Worm (Caenorhabditis elegans) whole organism, L1 larva: ENCODE data around the gene C49C3.6.

ENCODE experiments used
- ceh-63 ChIP-seq: fragments of 200-800 bp; sonication (Bioruptor generic); optimal IDR thresholded peaks from 2 replicates; lab custom pipeline; 2018; ENCODE audit warnings: mild to moderate bottlenecking, missing genetic modification characterization, missing compliant biosample characterization
- ceh-82 ChIP-seq, 3 experiments: fragments of 150-350 bp in 1 of 3; sonication (generic microtip) in 2 of 3; optimal IDR thresholded peaks; 2 replicates each; lab custom pipeline; 2014 to 2017; ENCODE audit warnings: missing biosample characterization in 3 of 3, missing genetic modification characterization in 3 of 3
- efl-1 ChIP-seq, 4 experiments: fragments of 150-350 bp; optimal IDR thresholded peaks in 3 of 4; peaks in 1 of 4; 1 replicate in 1 of 4; 2 replicates in 3 of 4; lab custom pipeline; 2014; ENCODE audit warnings: missing biosample characterization in 2 of 4, missing genetic modification characterization in 2 of 4, missing genetic modification reagents in 2 of 4
- jun-1 ChIP-seq: fragments of 150-350 bp; optimal IDR thresholded peaks from 2 replicates; lab custom pipeline; 2014; ENCODE audit warnings: missing biosample characterization, missing genetic modification reagents, missing genetic modification characterization
- lsy-2 ChIP-seq, 2 experiments: fragments of 150-350 bp; optimal IDR thresholded peaks; 2 replicates each; lab custom pipeline; 2014; ENCODE audit warnings: missing biosample characterization in 2 of 2, missing genetic modification characterization in 2 of 2
- unc-62 ChIP-seq: fragments of 150-350 bp; optimal IDR thresholded peaks from 2 replicates; lab custom pipeline; 2014; ENCODE audit warnings: missing biosample characterization, missing genetic modification reagents, missing genetic modification characterization
- unc-86 ChIP-seq: sonication (generic microtip); optimal IDR thresholded peaks from 2 replicates; lab custom pipeline; 2016; ENCODE audit warnings: missing genetic modification characterization, missing compliant biosample characterization
- ztf-11 ChIP-seq, 2 experiments: sonication (generic microtip); optimal IDR thresholded peaks; 2 replicates each; lab custom pipeline; 2016 to 2017; ENCODE audit warnings: missing genetic modification characterization in 2 of 2, missing biosample characterization in 1 of 2, missing compliant biosample characterization in 1 of 2

DNA sequence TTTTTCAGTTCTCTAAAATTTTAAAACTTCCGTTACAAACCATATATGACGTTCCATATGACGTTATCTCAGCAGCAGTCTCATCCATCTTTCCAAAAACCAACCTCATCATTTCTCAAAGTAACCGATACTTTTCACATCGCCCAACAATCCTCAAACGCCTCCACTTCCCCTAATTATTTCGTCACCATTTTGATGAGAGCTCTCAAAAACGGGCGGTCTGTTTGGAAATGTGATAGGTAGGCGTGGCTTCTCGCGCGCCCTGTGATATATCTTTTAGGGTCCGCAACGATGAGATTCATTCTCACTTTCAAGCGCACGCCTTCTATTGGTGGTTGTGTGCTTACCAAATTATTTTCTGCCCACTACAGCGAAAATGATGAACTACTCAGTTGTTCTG lies 37.0 kb downstream of the C49C3.6 start, which contains the start of gene trh-1:
- no peak for TF ChIP-seq efl-1 (optimal IDR thresholded peaks at IDR 0.05; lab: Kevin White, UChicago)
- no peak for TF ChIP-seq efl-1 (GFP tag; optimal IDR thresholded peaks at IDR 0.05 in 1 of 2; lab: Kevin White, UChicago)
- no peak for TF ChIP-seq ceh-63 (GFP tag; lab: Kevin White, UChicago)
- TF ChIP-seq lsy-2 (tag; optimal IDR thresholded peaks at IDR 0.05; lab: Kevin White, UChicago), result no peak
- no peak for TF ChIP-seq unc-86 (tag; lab: Kevin White, UChicago)
- TF ChIP-seq ztf-11 (tag; optimal IDR thresholded peaks at IDR 0.05; lab: Kevin White, UChicago), result no peak
- no peak for TF ChIP-seq ceh-82 (tag; optimal IDR thresholded peaks at IDR 0.05; lab: Kevin White, UChicago)
- TF ChIP-seq unc-62 (GFP tag; lab: Kevin White, UChicago), result no peak
- no peak for TF ChIP-seq jun-1
